Worm (Caenorhabditis elegans) whole organism, L2 larva: Measurements from ENCODE around the gene fbxb-29.
"Not testable (repeated sequence)": the region's sequence is repeated elsewhere in the genome, so short reads cannot be mapped to it uniquely, and the experiment has no call there.

Experiments
- Y55F3AM.14 ChIP-seq: fragments of 200-800 bp; sonication (Bioruptor generic); optimal IDR thresholded peaks from 2 replicates; lab custom pipeline; 2018; ENCODE audit warnings: mild to moderate bottlenecking, missing genetic modification characterization, missing compliant biosample characterization
- blmp-1 ChIP-seq: sonication (generic microtip); optimal IDR thresholded peaks from 2 replicates; lab custom pipeline; 2017; ENCODE audit warnings: missing genetic modification characterization, mild to moderate bottlenecking, missing compliant biosample characterization, antibody characterized with exemption, moderate library complexity; ENCODE audit not compliant: insufficient read depth
- egl-27 ChIP-seq: sonication (generic microtip); optimal IDR thresholded peaks from 3 replicates; lab custom pipeline; 2017; ENCODE audit warnings: missing biosample characterization, missing genetic modification reagents, missing genetic modification characterization
- elt-1 ChIP-seq: fragments of 150-350 bp; optimal IDR thresholded peaks from 2 replicates; lab custom pipeline; 2014; ENCODE audit warnings: missing biosample characterization, missing genetic modification characterization
- mab-5 ChIP-seq: fragments of 150-350 bp; optimal IDR thresholded peaks from 2 replicates; lab custom pipeline; 2014; ENCODE audit warnings: missing biosample characterization, missing genetic modification characterization
- mdl-1 ChIP-seq, 2 experiments: fragments of 150-350 bp in 1 of 2; sonication (generic microtip) in 1 of 2; optimal IDR thresholded peaks; 2 replicates each; lab custom pipeline; 2017; ENCODE audit warnings: missing biosample characterization in 2 of 2, missing genetic modification characterization in 2 of 2
- nhr-10 ChIP-seq: sonication (generic microtip); optimal IDR thresholded peaks from 2 replicates; lab custom pipeline; 2017; ENCODE audit warnings: missing biosample characterization, missing genetic modification characterization
- nhr-23 ChIP-seq: fragments of 150-350 bp; optimal IDR thresholded peaks from 2 replicates; lab custom pipeline; 2014; ENCODE audit warnings: missing biosample characterization, missing genetic modification reagents, missing genetic modification characterization
- nhr-77 ChIP-seq: fragments of 150-350 bp; optimal IDR thresholded peaks from 2 replicates; lab custom pipeline; 2014; ENCODE audit warnings: missing biosample characterization, missing genetic modification characterization
- snpc-4 ChIP-seq: fragments of 150-350 bp; optimal IDR thresholded peaks from 2 replicates; lab custom pipeline; 2014; ENCODE audit warnings: missing biosample characterization, missing genetic modification characterization
- unc-39 ChIP-seq: fragments of 150-350 bp; optimal IDR thresholded peaks from 2 replicates; lab custom pipeline; 2014; ENCODE audit warnings: missing biosample characterization, missing genetic modification characterization
- unc-55 ChIP-seq: fragments of 150-350 bp; sonication (generic microtip); optimal IDR thresholded peaks from 3 replicates; lab custom pipeline; 2014; ENCODE audit warnings: missing biosample characterization, missing genetic modification reagents, missing genetic modification characterization
- unc-62 ChIP-seq: fragments of 150-350 bp; optimal IDR thresholded peaks from 2 replicates; lab custom pipeline; 2014; ENCODE audit warnings: missing biosample characterization, missing genetic modification reagents, missing genetic modification characterization
- ztf-11 ChIP-seq: sonication (generic microtip); optimal IDR thresholded peaks from 2 replicates; lab custom pipeline; 2017; ENCODE audit warnings: missing biosample characterization, missing genetic modification characterization

DNA sequence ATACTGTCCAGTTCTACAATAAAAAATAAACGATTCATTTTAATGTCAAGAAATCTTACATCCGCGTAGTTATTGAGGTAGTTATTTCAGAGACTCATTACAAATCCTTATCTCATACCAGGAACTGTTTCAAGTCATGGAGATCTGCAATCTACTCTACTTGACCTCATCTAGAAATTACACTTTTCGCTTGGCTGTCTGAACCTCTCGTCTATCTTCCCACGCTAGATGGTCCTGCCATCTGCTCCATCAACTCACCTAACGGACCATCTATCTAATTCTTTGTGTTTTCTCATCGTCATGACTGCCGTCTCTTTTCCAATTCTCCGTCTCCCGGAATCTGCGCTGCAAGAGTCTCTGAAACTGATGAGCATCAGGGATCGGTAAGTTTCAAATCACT lies 5.2 kb downstream of the fbxb-29 start, which contains the start of gene F45D11.7:
- not testable (repeated sequence) for TF ChIP-seq Y55F3AM.14 (GFP tag; lab: Kevin White, UChicago); nhr-77 (tag; lab: Kevin White, UChicago); elt-1 (tag; lab: Kevin White, UChicago); snpc-4 (tag; lab: Kevin White, UChicago); mab-5 (tag; lab: Kevin White, UChicago); egl-27 (tag; lab: Kevin White, UChicago); mdl-1 (tag; optimal IDR thresholded peaks at IDR 0.05; lab: Kevin White, UChicago); nhr-23; unc-55; unc-62 (GFP tag; lab: Kevin White, UChicago); nhr-10 (tag; lab: Kevin White, UChicago); blmp-1 (tag; lab: Kevin White, UChicago); unc-39 (tag; lab: Kevin White, UChicago); ztf-11 (tag; lab: Kevin White, UChicago)
